Worm (Caenorhabditis elegans) whole organism, L4 larva: Measurements from ENCODE around the gene dhs-28.

Experiments used
- D1046.2 ChIP-seq: fragments of 200-800 bp; sonication (Bioruptor generic); IDR thresholded peaks from 2 replicates; pipeline ENCODE4 v1.3.6; 2022; ENCODE audit warnings: missing genetic modification characterization, missing compliant biosample characterization
- F26F4.8 ChIP-seq: fragments of 200-800 bp; sonication (Bioruptor generic); conservative IDR thresholded peaks from 2 replicates; pipeline ENCODE4 v1.3.6; 2022; ENCODE audit warnings: missing genetic modification characterization, missing compliant biosample characterization
- Y48G9A.11 ChIP-seq: fragments of 200-800 bp; sonication (Bioruptor generic); IDR thresholded peaks from 2 replicates; pipeline ENCODE4 v1.3.6; 2022; ENCODE audit warnings: missing genetic modification reagents, missing genetic modification characterization, missing compliant biosample characterization
- Y75B8A.6 ChIP-seq: fragments of 200-800 bp; sonication (Bioruptor generic); IDR thresholded peaks from 2 replicates; pipeline ENCODE4 v1.3.6; 2022; ENCODE audit warnings: missing genetic modification reagents, missing genetic modification characterization, missing compliant biosample characterization
- ZK337.2 ChIP-seq: fragments of 200-800 bp; sonication (Bioruptor generic); IDR thresholded peaks from 2 replicates; pipeline ENCODE4 v1.3.6; 2022; ENCODE audit warnings: missing genetic modification reagents, missing genetic modification characterization, missing compliant biosample characterization
- aha-1 ChIP-seq: fragments of 150-350 bp; peaks from one replicate; lab custom pipeline; 2014; ENCODE audit warnings: missing biosample characterization, missing genetic modification characterization
- ceh-20 ChIP-seq: fragments of 200-800 bp; sonication (Bioruptor generic); IDR thresholded peaks from 2 replicates; pipeline ENCODE4 v1.3.6; 2022; ENCODE audit warnings: missing genetic modification reagents, missing genetic modification characterization, missing compliant biosample characterization
- daf-16 ChIP-seq, 3 experiments: sonication (generic microtip); optimal IDR thresholded peaks; 2 replicates each; lab custom pipeline; 2016 to 2017; ENCODE audit warnings: missing genetic modification characterization in 3 of 3, missing genetic modification reagents in 3 of 3, mild to moderate bottlenecking in 2 of 3, missing compliant biosample characterization in 2 of 3, missing biosample characterization in 1 of 3, moderate library complexity in 1 of 3
- dmd-6 ChIP-seq: fragments of 200-800 bp; sonication (Bioruptor generic); IDR thresholded peaks from 2 replicates; pipeline ENCODE4 v1.3.6; 2022; ENCODE audit warnings: missing genetic modification reagents, missing genetic modification characterization, missing compliant biosample characterization
- dve-1 ChIP-seq: sonication (generic microtip); optimal IDR thresholded peaks from 2 replicates; lab custom pipeline; 2017; ENCODE audit warnings: antibody characterized with exemption, mild to moderate bottlenecking, missing genetic modification characterization, missing compliant biosample characterization; ENCODE audit not compliant: insufficient read depth
- egl-27 ChIP-seq: sonication (generic microtip); optimal IDR thresholded peaks from 3 replicates; lab custom pipeline; 2017; ENCODE audit warnings: missing biosample characterization, missing genetic modification reagents, missing genetic modification characterization
- gei-8 ChIP-seq: fragments of 200-800 bp; sonication (Bioruptor generic); optimal IDR thresholded peaks from 2 replicates; lab custom pipeline; 2018; ENCODE audit warnings: mild to moderate bottlenecking, missing genetic modification characterization, missing compliant biosample characterization
- hlh-11 ChIP-seq: fragments of 200-800 bp; sonication (Bioruptor generic); optimal IDR thresholded peaks from 2 replicates; lab custom pipeline; 2018; ENCODE audit warnings: mild to moderate bottlenecking, missing genetic modification characterization, missing compliant biosample characterization
- hlh-30 ChIP-seq: sonication (generic microtip); optimal IDR thresholded peaks from 2 replicates; lab custom pipeline; 2017; ENCODE audit warnings: antibody characterized with exemption, mild to moderate bottlenecking, missing genetic modification characterization, missing compliant biosample characterization; ENCODE audit not compliant: insufficient read depth
- lim-7 ChIP-seq: fragments of 200-800 bp; sonication (Bioruptor generic); IDR thresholded peaks from 2 replicates; pipeline ENCODE4 v1.3.6; 2022; ENCODE audit warnings: missing genetic modification characterization, missing compliant biosample characterization
- lin-38 ChIP-seq: fragments of 200-800 bp; sonication (Bioruptor generic); IDR thresholded peaks from 2 replicates; pipeline ENCODE4 v1.3.6; 2022; ENCODE audit warnings: missing genetic modification reagents, missing genetic modification characterization, missing compliant biosample characterization
- lin-39 ChIP-seq: fragments of 150-350 bp; optimal IDR thresholded peaks from 2 replicates; lab custom pipeline; 2014; ENCODE audit warnings: missing biosample characterization, missing genetic modification reagents, missing genetic modification characterization
- madf-9 ChIP-seq: fragments of 200-800 bp; sonication (Bioruptor generic); conservative IDR thresholded peaks from 2 replicates; pipeline ENCODE4 v1.3.6; 2022; ENCODE audit warnings: missing genetic modification reagents, missing genetic modification characterization, missing compliant biosample characterization
- mxl-2 ChIP-seq: fragments of 200-800 bp; sonication (Bioruptor generic); conservative IDR thresholded peaks from 2 replicates; pipeline ENCODE4 v1.3.6; 2022; ENCODE audit warnings: missing genetic modification reagents, missing genetic modification characterization, missing compliant biosample characterization
- mxl-3 ChIP-seq: fragments of 200-800 bp; sonication (Bioruptor generic); optimal IDR thresholded peaks from 2 replicates; lab custom pipeline; 2018; ENCODE audit warnings: mild to moderate bottlenecking, missing genetic modification characterization, missing compliant biosample characterization
- nhr-102 ChIP-seq: sonication (generic microtip); optimal IDR thresholded peaks from 2 replicates; lab custom pipeline; 2016; ENCODE audit warnings: mild to moderate bottlenecking, missing genetic modification characterization, moderate library complexity, missing compliant biosample characterization
- nhr-11 ChIP-seq: fragments of 150-350 bp; optimal IDR thresholded peaks from 2 replicates; lab custom pipeline; 2014; ENCODE audit warnings: missing biosample characterization, missing genetic modification characterization
- nhr-28 ChIP-seq: fragments of 150-350 bp; optimal IDR thresholded peaks from 2 replicates; lab custom pipeline; 2014; ENCODE audit warnings: missing biosample characterization, missing genetic modification characterization
- nhr-48 ChIP-seq: sonication (generic microtip); optimal IDR thresholded peaks from 2 replicates; lab custom pipeline; 2016; ENCODE audit warnings: mild to moderate bottlenecking, missing genetic modification characterization, missing compliant biosample characterization
- nhr-76 ChIP-seq: fragments of 150-350 bp; optimal IDR thresholded peaks from 2 replicates; lab custom pipeline; 2014; ENCODE audit warnings: missing biosample characterization, missing genetic modification characterization
- nhr-77 ChIP-seq: fragments of 150-350 bp; optimal IDR thresholded peaks from 2 replicates; lab custom pipeline; 2014; ENCODE audit warnings: missing biosample characterization, missing genetic modification characterization
- php-3 ChIP-seq: fragments of 200-800 bp; sonication (Bioruptor generic); IDR thresholded peaks from 2 replicates; pipeline ENCODE4 v1.3.6; 2022; ENCODE audit warnings: missing genetic modification reagents, missing genetic modification characterization, missing compliant biosample characterization
- pqm-1 ChIP-seq: sonication (generic microtip); optimal IDR thresholded peaks from 2 replicates; lab custom pipeline; 2017; ENCODE audit warnings: missing biosample characterization, missing genetic modification characterization
- sdz-12 ChIP-seq: fragments of 200-800 bp; sonication (Bioruptor generic); optimal IDR thresholded peaks from 2 replicates; lab custom pipeline; 2018; ENCODE audit warnings: mild to moderate bottlenecking, missing genetic modification characterization, missing compliant biosample characterization
- spr-1 ChIP-seq: sonication (generic microtip); optimal IDR thresholded peaks from 2 replicates; lab custom pipeline; 2016; ENCODE audit warnings: mild to moderate bottlenecking, missing genetic modification characterization, missing compliant biosample characterization
- spr-3 ChIP-seq: fragments of 200-800 bp; sonication (Bioruptor generic); optimal IDR thresholded peaks from 2 replicates; lab custom pipeline; 2018; ENCODE audit warnings: mild to moderate bottlenecking, missing genetic modification characterization, missing compliant biosample characterization
- unc-130 ChIP-seq: sonication (generic microtip); optimal IDR thresholded peaks from 2 replicates; lab custom pipeline; 2016; ENCODE audit warnings: missing genetic modification reagents, missing genetic modification characterization, missing compliant biosample characterization
- unc-39 ChIP-seq: sonication (generic microtip); optimal IDR thresholded peaks from 2 replicates; lab custom pipeline; 2017; ENCODE audit warnings: missing biosample characterization, missing genetic modification characterization
- unc-62 ChIP-seq, 3 experiments: fragments of 150-350 bp in 1 of 3; sonication (generic microtip); optimal IDR thresholded peaks in 2 of 3; peaks in 1 of 3; 1 replicate in 1 of 3; 2 replicates in 2 of 3; lab custom pipeline; 2014 to 2017; ENCODE audit warnings: missing biosample characterization in 3 of 3, missing genetic modification characterization in 3 of 3, missing genetic modification reagents in 3 of 3, missing genotype in 1 of 3
- ztf-11 ChIP-seq: fragments of 150-350 bp; optimal IDR thresholded peaks from 2 replicates; lab custom pipeline; 2014; ENCODE audit warnings: missing biosample characterization, missing genetic modification characterization
- ztf-7 ChIP-seq: fragments of 150-350 bp; optimal IDR thresholded peaks from 2 replicates; lab custom pipeline; 2014; ENCODE audit warnings: missing biosample characterization, missing genetic modification characterization

Gene dhs-28

DNA sequence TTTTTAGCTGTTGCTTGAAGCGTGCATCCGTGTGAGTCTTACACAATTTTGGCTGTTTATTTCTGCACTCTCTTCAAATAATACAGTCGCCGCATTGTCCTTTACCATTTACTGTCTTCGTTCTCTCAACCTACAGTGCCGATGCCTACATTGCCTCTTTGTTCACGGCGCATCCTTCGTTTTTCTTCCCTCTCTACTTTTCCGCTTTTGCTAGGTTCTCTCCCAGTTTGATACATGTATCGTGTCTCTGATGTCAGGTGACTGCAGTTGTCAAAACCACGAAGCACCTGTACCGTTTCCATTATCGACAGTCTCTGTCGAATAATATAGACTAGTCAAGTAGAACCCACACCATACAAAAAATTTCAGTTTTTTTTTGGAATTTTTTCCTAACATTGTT lies 9.6 kb upstream of the dhs-28 start (continued):
- TF ChIP-seq spr-3 (GFP tag; lab: Kevin White, UChicago) (no peak), Y75B8A.6 (GFP tag; lab: Robert Waterston, UW) (no peak), nhr-48 (tag; lab: Kevin White, UChicago) (no peak), D1046.2 (GFP tag; lab: Robert Waterston, UW) (no peak)

DNA sequence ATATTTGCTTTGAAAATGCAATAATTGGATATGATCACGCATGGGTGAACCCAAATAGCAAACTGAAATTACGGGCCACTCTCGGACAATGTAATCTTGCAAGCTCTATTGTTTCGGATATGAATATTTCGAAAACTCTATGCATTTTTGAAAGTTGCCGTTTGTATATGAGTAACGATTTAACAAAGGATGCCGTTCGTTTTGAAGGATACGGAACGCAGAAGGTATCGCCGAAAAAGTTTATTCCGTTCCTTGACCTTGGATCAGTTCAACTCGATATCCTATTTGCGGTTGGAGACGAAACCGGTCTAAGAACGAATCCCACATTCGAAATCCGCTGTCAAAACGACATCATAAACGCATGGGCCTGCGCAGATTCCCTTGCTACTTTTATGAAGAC lies 5.2 kb upstream of the dhs-28 start:
- TF ChIP-seq aha-1 (tag; lab: Kevin White, UChicago) (peak; percentile 96), ztf-7 (tag; lab: Kevin White, UChicago) (no peak)

DNA sequence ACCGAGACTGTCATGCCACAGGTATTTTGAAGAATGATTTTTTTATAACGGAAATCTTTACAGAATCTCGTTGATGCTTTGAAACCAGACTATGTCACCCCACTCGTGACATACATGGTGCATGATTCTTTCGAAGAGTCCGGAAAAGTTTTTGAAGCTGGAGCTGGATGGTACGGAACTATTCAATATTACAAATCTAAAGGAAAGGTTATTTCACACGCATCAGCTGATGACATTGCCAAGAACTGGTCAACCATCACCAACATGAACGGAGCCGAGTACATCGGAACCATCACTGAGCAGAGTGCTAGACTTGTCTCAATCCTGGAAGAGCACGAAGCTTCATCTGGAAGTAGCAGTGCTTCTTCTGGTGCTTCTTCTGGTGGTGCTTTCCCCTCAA lies 897 bp downstream of the dhs-28 start:
- TF ChIP-seq unc-62 (GFP tag; optimal IDR thresholded peaks at IDR 0.05 in 1 of 2; lab: Kevin White, UChicago) (peak in 1 of 2 experiments; percentile 94), unc-62 (tag; optimal IDR thresholded peaks at IDR 0.05; lab: Kevin White, UChicago) (no peak), F26F4.8 (GFP tag; lab: Robert Waterston, UW) (no peak)
- TF ChIP-seq, all 104 proteins: peak for 1

DNA sequence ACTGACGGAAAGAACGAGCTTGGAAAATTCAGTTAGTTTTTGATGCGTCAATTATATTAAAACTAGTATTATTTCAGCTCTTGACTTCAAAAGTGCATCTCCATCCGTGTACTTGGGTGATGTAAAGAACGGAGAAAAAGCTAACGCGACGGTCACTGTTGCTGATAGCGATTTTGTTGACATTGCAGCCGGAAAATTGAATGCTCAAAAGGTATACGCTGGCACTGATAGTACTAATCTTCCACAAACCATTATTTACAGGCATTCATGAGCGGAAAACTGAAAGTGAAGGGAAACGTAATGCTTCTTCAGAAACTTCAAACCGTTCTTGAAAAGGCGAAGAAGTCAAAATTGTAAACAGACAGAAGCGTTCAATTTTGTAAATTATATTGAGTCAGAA lies 1.4 kb downstream of the dhs-28 start:
- TF ChIP-seq pqm-1 (tag; lab: Kevin White, UChicago) (peak; percentile 72), nhr-28 (tag; lab: Kevin White, UChicago) (peak; percentile 61), nhr-77 (tag; lab: Kevin White, UChicago) (no peak), dve-1 (tag; lab: Kevin White, UChicago) (peak; percentile 21), mxl-2 (no peak), ZK337.2 (GFP tag; lab: Robert Waterston, UW) (no peak), dmd-6 (GFP tag; lab: Robert Waterston, UW) (peak; percentile 38; the same call in 1 of the 2 replicates), unc-130 (GFP tag; lab: Kevin White, UChicago) (no peak), spr-3 (GFP tag; lab: Kevin White, UChicago) (no peak), ztf-11 (tag; lab: Kevin White, UChicago) (no peak), spr-1 (tag; lab: Kevin White, UChicago) (no peak), hlh-11 (peak; percentile 28), lin-39 (no peak), gei-8 (GFP tag; lab: Kevin White, UChicago) (no peak), lin-38 (no peak), daf-16 (GFP tag; optimal IDR thresholded peaks at IDR 0.05; lab: Kevin White, UChicago) (no peak), daf-16 (tag; optimal IDR thresholded peaks at IDR 0.05; lab: Kevin White, UChicago) (peak; percentile 95), mxl-3 (GFP tag; lab: Kevin White, UChicago) (no peak)

DNA sequence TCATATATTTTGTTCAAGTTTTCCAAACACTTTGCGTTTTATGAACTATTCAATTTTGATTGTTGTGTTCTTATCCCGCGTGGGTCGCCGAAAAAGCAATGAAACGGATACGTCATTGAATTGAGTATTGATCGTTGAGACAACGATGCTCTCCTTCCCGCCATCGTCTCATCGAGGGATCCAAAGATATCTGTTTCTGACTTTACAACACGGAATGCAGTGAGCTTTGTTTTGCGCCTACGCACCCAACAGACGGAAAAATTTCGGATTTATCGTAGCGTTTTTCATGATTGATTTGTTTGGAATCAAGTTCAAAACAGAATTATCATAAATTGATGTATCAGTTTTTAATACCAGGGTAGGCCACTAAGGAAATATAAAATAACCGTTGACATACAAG lies 4.3 kb downstream of the dhs-28 start:
- no peak for TF ChIP-seq php-3 (GFP tag; lab: Robert Waterston, UW)
- TF ChIP-seq aha-1 (tag; lab: Kevin White, UChicago): peak; percentile 88
- TF ChIP-seq, all 104 proteins: peak for 1

DNA sequence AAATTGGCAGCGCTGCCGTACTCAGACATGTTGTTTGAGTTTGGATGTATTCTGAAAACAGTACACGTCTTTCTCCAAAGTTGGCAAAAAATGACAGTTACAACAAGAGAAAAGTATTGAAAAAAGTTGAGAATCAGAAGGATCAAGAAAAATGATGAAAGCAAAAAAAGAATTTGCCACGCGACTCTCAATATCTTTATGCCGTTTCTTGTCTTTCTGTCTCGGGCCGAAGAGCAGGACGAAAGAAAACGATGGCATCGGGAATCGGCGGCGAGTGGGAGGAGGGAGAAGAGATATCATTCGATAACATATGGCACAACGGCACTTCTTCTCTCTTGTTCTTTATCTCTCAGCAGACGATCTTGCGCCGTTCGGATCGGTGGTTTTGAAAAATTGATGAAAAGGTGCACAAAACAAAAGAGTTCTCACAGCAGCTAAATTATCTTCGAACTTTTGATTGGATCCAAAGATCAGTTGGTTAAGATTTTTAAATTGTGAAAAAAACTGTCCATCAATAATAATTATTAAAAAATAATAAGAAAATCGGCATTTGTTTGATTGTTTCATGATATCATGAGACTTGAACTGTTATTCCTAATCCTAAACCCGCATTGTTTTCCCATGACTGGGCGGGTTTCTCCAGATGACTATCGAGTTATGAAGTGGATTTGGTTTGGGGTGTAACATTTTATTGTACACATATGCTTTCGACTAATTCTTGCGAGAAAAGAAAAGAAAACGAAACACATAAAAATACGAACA lies 5.2 kb downstream of the dhs-28 start, which contains the start of gene gei-15:
gei-15 (minus strand) TSS at position 51 of the 762 bp plus-strand sequence.
- TF ChIP-seq hlh-11 (peak; percentile 55), aha-1 (tag; lab: Kevin White, UChicago) (peak; percentile 63), unc-39 (tag; lab: Kevin White, UChicago) (no peak), nhr-11 (tag; lab: Kevin White, UChicago) (peak; percentile 1)
- TF ChIP-seq, all 104 proteins: peak for 3

DNA sequence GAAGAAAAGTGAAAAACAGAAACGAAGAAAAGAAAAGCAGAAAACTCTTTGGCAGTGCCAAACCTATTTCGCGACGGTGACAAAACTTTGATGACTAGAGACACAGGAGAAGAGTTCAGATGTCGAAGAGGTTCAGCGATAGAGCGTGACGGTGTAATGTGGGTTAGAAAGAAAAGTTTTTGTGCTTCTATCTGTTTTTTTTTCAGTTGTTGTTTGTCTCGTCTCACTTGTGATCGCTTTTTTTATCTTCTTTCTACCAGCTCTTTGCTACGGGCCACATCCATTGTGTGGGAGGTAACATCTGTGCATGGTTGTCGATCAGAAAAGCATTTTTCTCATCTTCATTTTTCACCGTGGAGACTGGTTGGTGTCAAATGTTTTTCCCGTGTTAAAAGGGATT lies 7.6 kb downstream of the dhs-28 start, which contains the start of gene F41B4.1:
F41B4.1 (minus strand) TSS at position 23 of the 400 bp plus-strand sequence.
- TF ChIP-seq madf-9 (GFP tag; lab: Robert Waterston, UW) (no peak), hlh-30 (tag; lab: Kevin White, UChicago) (peak; percentile 14), daf-16 (GFP tag; optimal IDR thresholded peaks at IDR 0.05; lab: Kevin White, UChicago) (peak in 1 of 2 experiments; percentile 82), daf-16 (tag; optimal IDR thresholded peaks at IDR 0.05; lab: Kevin White, UChicago) (no peak), nhr-102 (tag; lab: Kevin White, UChicago) (no peak), dmd-6 (GFP tag; lab: Robert Waterston, UW) (peak; percentile 11; the same call in 1 of the 2 replicates), sdz-12 (no peak), nhr-48 (tag; lab: Kevin White, UChicago) (no peak), pqm-1 (tag; lab: Kevin White, UChicago) (no peak), hlh-11 (peak; percentile 69), nhr-11 (tag; lab: Kevin White, UChicago) (peak; percentile 55), Y48G9A.11 (no peak), ceh-20 (GFP tag; lab: Robert Waterston, UW) (0 out of 2 replicates have a peak, but pooled peaks have one; percentile 54), egl-27 (no peak), nhr-76 (tag; lab: Kevin White, UChicago) (no peak), lim-7 (GFP tag; lab: Robert Waterston, UW) (no peak), ZK337.2 (GFP tag; lab: Robert Waterston, UW) (0 out of 2 replicates have a peak, but pooled peaks have one; percentile 20)
